Fruit fly (Drosophila melanogaster) S2 (cell line): ENCODE results near the gene Dbx.

Experiments
- CG8478 ChIP-seq: fragments of >200 bp; optimal IDR thresholded peaks from 2 replicates; lab custom pipeline; 2018
- CTCF ChIP-seq, 2 experiments: fragments of >200 bp; optimal IDR thresholded peaks; 2 replicates each; lab custom pipeline; 2018

The Dbx gene

DNA sequence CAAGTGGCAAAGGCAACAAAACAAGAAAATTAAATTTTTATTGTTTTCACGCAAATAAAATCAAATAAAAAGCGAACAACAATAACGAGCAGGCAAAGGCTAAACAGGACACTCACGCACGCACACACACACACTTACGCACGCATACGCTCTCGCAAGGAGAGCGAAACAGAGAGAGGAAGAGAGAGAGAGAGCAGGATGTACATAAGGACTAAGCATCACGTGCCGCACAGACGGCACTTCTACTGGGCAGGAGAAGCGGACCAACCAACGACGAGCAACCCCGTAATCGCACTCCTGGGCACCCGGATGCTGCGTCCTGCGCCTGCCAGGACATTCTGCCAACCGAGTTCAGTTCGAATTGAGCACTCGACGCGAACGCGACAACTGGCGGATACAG, at the start of gene Dbx:
Dbx (plus strand) TSS at position 365 of the 400 bp plus-strand sequence.
- TF ChIP-seq CTCF (optimal IDR thresholded peaks at IDR 0.05; lab: Kevin White, UChicago) (no peak), CG8478 (no peak)

DNA sequence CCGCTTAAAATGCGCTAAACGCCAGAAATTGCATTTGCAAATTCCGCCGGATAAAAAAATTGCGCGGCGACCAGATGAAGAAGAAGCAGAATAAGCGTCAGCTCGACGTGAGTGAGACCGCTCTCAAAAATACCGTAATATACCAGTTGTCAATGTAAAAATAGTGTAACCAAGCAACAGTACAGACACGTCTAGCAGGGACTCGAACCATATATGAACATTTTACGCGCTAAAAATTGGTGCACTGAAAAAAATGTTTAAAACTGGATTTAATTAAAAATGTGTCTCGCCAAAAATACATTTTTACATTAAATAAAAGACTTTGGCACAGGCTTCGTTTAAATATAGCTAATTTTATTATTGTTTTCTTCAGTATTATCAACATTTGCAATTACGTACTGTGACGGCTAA, 44.9 kb upstream of the Dbx start, which contains the start of gene dre4:
dre4 (minus strand) TSS at position 98 of the 411 bp plus-strand sequence.
- TF ChIP-seq CTCF (optimal IDR thresholded peaks at IDR 0.05; lab: Kevin White, UChicago) (peak; percentile 24 to 62), CG8478 (no peak)

DNA sequence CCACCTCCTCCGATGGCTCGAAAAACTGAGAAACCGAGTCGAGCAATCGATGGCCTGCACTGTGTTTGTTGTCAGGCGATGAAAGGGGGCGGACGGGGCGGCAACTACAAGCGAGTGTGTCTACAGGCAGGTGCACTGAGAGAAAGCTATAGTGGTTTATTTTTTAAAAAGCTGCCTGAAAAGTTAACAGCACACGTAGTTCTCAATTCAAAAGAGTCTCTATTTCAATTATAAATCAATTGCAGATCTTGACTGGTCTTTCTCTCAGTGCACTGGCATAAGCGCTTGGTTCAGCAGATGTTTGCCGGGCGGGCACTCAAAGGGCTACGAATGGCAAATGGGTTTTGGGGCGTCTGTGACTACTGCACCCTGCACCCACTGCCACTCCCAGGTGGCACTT, 40.4 kb upstream of the Dbx start:
- TF ChIP-seq CG8478 (no peak), CTCF (optimal IDR thresholded peaks at IDR 0.05; lab: Kevin White, UChicago) (no peak)

DNA sequence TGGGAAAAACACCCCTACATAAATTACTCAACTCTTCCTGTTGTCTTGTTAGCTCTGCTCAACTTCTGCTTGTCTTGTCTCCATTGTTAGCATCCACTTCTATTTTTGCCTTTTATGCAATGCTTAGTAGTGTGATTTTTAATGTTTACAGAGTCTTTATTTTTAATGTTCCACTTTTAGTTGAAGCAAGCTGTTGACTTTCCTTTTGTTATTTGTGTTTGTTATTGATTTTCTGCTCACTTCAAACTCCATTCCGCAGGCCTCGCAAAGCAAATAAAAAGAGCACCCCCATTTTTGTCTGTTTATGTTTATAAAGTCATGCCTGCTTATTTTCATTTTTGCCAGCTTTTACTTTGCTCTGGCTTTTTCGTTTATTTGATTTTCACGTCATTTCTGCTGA, 39.2 kb upstream of the Dbx start:
- TF ChIP-seq CG8478 (no peak), CTCF (optimal IDR thresholded peaks at IDR 0.05; lab: Kevin White, UChicago) (no peak)

DNA sequence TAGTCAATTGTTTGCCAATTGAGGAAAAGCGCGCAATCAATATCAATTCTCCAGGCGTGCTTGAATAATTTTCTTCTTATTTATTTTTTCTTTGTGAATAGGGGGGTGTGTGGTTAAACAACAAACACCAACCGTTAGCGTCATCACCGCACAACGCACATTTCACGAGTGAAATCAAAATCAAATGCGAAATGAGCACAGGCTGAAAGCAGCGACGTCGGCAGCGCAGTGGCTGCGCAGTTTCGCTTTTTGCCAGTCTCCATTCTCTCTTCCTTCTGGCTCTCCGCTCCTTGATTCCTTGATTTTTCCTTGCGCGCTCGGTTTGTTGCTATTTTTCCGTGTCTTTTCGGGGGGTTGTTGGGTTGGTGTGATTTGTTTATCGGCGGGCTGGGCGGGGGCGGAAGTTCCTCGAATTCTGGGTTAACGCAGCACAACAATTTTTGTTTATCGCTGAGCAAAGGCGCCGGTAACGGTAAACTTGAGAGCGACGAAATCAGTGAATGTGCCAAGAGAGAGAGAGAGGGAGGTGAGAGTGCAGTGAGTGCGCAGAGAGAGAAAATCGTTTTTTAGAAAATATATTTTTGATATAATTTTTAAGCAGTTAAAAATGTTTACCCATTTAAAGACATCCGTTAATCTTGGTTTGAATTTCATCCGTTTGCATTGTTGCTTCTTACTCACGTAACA, 38.1 kb upstream of the Dbx start, which contains the start of gene CG13937:
CG13937 (minus strand) TSS at position 174 of the 687 bp plus-strand sequence.
- TF ChIP-seq CTCF (optimal IDR thresholded peaks at IDR 0.05; lab: Kevin White, UChicago) (no peak), CG8478 (no peak)

DNA sequence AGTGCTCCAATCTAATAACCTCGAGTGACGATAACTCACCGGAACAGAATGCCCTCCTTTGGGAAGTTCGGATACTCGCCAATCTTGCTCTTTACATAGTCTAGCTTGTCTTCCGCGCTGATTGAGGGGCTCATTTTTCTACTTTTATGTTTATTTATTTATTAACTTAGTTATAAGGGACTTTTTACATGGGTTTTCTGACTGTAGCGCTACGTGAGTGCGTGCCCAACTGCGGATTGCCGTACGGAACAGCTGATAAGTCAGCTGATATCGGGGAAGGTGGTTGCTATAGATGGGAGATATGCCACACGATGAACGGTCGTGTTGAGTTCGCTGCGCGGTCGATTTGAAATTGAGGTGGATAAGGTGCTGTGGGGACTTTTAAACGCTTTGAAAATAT, 36.5 kb upstream of the Dbx start, which contains the start of gene Aprt:
Aprt (minus strand) TSS at position 368 of the 400 bp plus-strand sequence.
- TF ChIP-seq CG8478 (no peak), CTCF (optimal IDR thresholded peaks at IDR 0.05; lab: Kevin White, UChicago) (no peak)

DNA sequence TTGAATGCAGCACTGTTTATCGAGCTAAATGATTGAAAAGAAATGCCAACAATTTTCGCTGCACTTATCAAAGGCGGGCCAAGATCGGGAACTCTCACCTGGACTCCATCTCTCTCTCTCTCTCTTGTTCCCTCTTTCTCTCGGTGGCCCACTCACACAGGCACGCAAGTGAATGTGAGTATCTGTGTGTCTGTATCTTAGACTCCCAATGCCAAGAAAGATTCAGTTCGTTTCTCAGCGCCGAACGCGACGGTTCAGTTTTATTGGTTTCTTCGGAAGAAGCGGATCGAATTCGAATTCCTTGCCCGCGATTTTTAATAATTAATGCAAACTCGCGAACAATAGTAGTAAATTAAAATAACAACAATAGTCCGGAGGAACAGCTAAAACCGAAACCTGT, 35.7 kb upstream of the Dbx start, which contains the start of gene Tmhs:
Tmhs (plus strand) TSS at position 222 of the 400 bp plus-strand sequence.
- TF ChIP-seq CTCF (optimal IDR thresholded peaks at IDR 0.05; lab: Kevin White, UChicago): no peak
- TF ChIP-seq CG8478: no peak

DNA sequence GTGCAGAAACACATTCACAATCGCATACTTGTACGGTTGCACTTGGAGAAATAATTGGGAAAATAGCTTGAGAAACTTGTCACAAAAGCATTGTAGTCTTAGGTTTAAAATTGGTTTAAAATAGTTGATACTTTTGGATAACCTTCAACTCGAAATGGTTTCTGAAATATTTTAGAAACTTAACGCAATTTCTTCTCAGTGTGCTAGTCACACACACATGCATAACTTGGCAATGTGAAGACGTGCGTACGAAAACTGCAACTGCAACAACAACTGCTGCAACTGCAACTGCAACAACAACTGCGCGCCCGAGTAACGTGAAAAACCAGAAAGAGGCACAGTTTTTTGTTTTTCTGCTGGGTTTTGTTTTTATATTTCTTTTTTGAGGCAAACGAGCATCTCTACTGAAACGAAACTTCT, 35.0 kb upstream of the Dbx start:
- TF ChIP-seq CTCF (optimal IDR thresholded peaks at IDR 0.05; lab: Kevin White, UChicago) (no peak), CG8478 (no peak)

DNA sequence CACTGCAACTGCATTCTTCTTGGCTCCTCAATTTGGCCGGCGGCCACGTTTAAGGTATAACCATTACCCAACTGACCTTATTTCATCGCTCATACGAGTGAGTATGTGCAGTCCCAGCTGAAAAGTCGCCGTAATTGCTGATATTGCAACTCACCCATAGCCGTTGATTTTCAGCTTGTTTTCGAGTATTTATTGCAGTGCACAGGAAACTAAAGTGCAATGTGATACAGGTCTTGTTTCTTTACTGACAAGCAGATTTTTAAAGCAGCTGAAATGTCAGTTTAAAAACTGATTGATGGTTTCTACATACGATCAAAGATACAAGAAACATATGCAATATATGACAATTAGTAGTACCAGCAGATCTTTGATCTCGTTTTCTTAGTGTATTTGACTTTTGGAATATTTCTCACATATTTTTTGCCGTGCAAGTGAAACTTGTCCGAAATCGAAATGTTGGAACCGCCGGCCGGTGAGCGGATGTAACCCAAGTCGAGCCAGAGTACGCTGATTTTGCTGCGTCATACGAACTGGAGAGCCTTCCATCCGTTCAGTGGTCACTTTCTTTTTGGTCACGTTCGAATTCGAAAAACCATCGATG, 33.1 kb upstream of the Dbx start:
- TF ChIP-seq CTCF (optimal IDR thresholded peaks at IDR 0.05; lab: Kevin White, UChicago) (no peak), CG8478 (no peak)

DNA sequence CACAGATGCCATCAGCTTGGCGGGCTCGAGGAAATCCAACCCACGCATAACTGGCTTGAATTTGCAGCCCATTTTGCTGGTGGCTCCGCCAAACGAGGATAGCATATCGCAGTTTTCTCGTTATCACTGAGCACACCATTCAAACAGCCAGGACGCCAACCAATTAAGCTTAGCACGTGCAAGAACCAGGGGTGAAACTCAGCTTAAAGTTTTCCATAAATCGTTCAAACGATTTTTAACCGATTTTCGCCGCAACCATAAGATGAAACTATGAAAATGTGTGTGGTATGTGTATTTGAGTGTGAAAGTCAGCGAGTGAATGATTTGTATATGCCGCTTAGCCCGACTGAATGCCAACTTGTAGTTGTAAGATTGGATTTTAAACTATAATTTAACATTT, 30.2 kb upstream of the Dbx start:
- TF ChIP-seq CTCF (optimal IDR thresholded peaks at IDR 0.05; lab: Kevin White, UChicago) (peak; percentile 59 to 73), CG8478 (no peak)

DNA sequence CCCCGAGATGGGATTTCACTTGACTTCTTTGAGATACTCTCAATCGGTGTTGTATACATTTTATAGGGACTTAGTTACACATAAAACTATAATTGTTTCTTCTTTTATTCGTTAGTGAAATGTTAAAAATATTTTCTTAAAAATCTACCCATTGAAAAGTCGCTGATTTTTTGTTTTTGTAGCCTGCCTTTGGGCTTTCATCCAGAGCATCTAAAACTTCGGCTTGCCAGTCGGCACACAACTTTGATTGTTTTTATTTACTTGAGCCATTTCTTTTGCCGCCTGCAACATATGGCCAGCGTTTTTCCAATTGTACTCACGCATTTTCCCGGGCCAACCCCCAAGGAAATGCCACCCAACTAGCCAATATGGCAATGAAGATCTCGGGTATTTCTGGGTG, 29.2 kb upstream of the Dbx start:
- TF ChIP-seq CG8478: no peak
- no peak for TF ChIP-seq CTCF (optimal IDR thresholded peaks at IDR 0.05; lab: Kevin White, UChicago)

DNA sequence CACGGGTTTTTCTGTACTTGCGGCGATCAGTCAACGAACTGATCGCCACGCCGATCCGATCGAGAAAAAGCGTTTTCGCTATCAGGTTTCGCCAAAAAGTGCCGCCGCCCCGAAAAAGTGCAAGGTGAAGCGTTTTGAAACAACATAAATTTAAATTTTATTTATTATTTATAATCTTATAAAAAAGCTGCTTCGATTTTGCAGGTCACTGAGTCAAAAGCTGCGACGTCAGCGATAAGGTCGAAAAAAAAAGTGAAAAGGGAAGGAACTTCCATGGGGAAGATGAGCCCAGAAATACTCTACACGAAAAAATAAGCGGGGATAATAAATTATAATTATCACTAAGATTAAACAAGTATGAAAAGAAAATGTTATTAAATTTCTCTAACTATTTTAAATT, 23.4 kb upstream of the Dbx start:
- no peak for TF ChIP-seq CG8478
- no peak for TF ChIP-seq CTCF (optimal IDR thresholded peaks at IDR 0.05; lab: Kevin White, UChicago)

DNA sequence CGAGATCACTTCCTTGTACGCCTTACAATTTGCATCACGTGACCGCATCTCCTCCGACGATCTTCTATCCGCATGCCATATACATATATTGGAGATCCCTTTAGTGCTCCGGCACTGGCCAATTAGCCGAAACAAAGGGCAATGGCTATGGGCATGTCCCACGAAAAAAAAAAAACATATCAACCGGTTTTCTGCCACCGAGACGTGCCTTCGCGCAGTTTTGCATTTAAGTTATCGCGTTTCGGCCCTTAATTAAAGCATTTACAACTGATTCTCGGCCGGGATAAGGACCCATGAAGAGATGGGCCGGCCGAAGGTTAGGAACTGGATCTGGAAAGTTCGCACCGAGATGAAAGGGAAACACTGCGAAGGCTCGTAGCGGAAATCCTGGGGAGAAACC, 21.5 kb upstream of the Dbx start:
- no peak for TF ChIP-seq CG8478
- no peak for TF ChIP-seq CTCF (optimal IDR thresholded peaks at IDR 0.05; lab: Kevin White, UChicago)

DNA sequence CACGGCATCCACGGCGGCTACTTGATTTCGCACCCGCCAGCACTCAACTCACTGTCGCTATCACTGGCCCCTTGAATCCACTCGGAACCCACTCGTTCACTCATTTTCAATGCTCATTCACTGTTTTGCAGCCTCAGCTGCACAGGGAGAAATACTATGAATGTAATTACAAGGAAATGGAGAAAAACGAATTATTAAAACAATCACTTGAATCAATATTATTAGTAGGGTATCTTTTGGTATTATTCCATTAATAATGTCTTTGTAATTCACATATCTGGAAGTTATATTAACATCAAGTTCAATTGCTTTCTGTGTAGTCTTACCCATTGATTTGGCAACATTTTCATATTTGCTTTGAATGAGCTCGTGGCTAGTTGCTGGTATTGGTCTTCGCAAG, 20.5 kb upstream of the Dbx start:
- TF ChIP-seq CG8478 (no peak), CTCF (optimal IDR thresholded peaks at IDR 0.05; lab: Kevin White, UChicago) (no peak)

DNA sequence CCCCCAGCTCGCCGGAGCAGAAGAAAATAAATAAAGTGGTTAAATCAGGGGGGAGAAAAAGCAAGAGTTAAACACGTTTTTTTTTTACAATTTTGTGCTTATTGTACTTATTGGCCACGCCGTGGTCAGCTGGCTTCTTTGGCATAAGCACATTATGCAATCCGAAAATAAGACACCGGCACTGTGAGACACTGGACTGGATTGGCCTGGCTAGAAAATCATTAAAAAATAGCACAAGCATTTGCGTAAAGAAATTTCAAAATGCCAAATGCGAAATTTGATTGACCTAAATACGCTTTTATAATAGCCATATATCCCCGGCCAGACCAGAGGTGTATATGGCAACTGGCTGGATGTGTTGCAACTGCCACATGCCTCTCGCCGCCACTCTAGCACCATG, 16.7 kb upstream of the Dbx start:
- TF ChIP-seq CTCF (optimal IDR thresholded peaks at IDR 0.05; lab: Kevin White, UChicago) (no peak), CG8478 (no peak)

DNA sequence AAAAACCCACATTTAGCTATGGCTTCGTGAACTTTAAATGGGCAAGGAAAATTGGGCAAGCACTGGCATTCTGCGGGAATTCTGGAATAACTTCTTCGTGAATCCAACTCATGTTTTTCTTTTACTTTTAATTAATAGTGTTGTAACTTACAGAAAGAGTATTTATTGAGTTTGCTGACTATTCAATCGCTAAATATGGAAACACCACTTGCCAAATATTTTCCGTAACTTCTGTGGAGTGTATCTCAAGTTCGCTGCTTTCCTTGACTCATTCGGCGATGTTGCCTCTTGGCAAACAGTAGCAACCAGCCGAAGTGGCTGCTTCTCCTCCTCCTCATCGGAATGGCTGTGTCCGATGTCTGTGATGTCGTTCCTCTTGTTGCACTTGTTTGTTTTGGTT, 15.8 kb upstream of the Dbx start:
- TF ChIP-seq CTCF (optimal IDR thresholded peaks at IDR 0.05; lab: Kevin White, UChicago) (no peak), CG8478 (no peak)
